Worm (Caenorhabditis elegans) whole organism, young adult: ENCODE measurements around the gene bgal-1.

Experiments used
- ZK185.1 ChIP-seq: sonication (generic microtip); optimal IDR thresholded peaks from 2 replicates; lab custom pipeline; 2016; ENCODE audit warnings: mild to moderate bottlenecking, missing genetic modification characterization, missing compliant biosample characterization; ENCODE audit not compliant: poor library complexity, severe bottlenecking
- dpl-1 ChIP-seq: fragments of 150-350 bp; optimal IDR thresholded peaks from 2 replicates; lab custom pipeline; 2014; ENCODE audit warnings: missing biosample characterization, missing genetic modification reagents, missing genetic modification characterization
- ets-4 ChIP-seq: fragments of 200-800 bp; sonication (Bioruptor generic); optimal IDR thresholded peaks from 2 replicates; lab custom pipeline; 2018; ENCODE audit warnings: mild to moderate bottlenecking, missing genetic modification characterization, missing compliant biosample characterization
- fkh-3 ChIP-seq: sonication (generic microtip); optimal IDR thresholded peaks from 2 replicates; lab custom pipeline; 2016; ENCODE audit warnings: mild to moderate bottlenecking, missing genetic modification characterization, missing compliant biosample characterization
- lin-54 ChIP-seq: fragments of 200-800 bp; sonication (Bioruptor generic); optimal IDR thresholded peaks from 2 replicates; lab custom pipeline; 2018; ENCODE audit warnings: mild to moderate bottlenecking, missing genetic modification characterization, missing compliant biosample characterization
- nhr-120 ChIP-seq: fragments of 200-800 bp; sonication (Bioruptor generic); IDR thresholded peaks from 2 replicates; pipeline ENCODE4 v1.3.6; 2022; ENCODE audit warnings: missing genetic modification characterization, missing compliant biosample characterization
- nhr-27 ChIP-seq: fragments of 200-800 bp; sonication (Bioruptor generic); optimal IDR thresholded peaks from 2 replicates; lab custom pipeline; 2018; ENCODE audit warnings: mild to moderate bottlenecking, missing genetic modification characterization, moderate library complexity, missing compliant biosample characterization
- pha-4 ChIP-seq: fragments of 150-350 bp; sonication (generic microtip); optimal IDR thresholded peaks from 2 replicates; lab custom pipeline; 2014; ENCODE audit warnings: missing biosample characterization, missing genetic modification reagents, missing genetic modification characterization
- sdz-38 ChIP-seq: sonication (generic microtip); optimal IDR thresholded peaks from 2 replicates; lab custom pipeline; 2016; ENCODE audit warnings: missing genotype, missing genetic modification characterization, missing compliant biosample characterization
- sea-2 ChIP-seq: fragments of 200-800 bp; sonication (Bioruptor generic); IDR thresholded peaks from 2 replicates; pipeline ENCODE4 v1.3.6; 2022; ENCODE audit warnings: missing genetic modification characterization, missing compliant biosample characterization
- snpc-4 ChIP-seq, 5 experiments: fragments of 150-350 bp in 1 of 5; sonication (generic microtip) in 4 of 5; optimal IDR thresholded peaks; 2 replicates each; lab custom pipeline; 2014 to 2018; ENCODE audit warnings: missing genetic modification characterization in 5 of 5, missing biosample characterization in 3 of 5, antibody characterized with exemption in 2 of 5, mild to moderate bottlenecking in 2 of 5, missing compliant biosample characterization in 2 of 5, missing genotype in 2 of 5, moderate library complexity in 2 of 5, missing genetic modification reagents in 1 of 5
- unc-130 ChIP-seq: sonication (generic microtip); optimal IDR thresholded peaks from 2 replicates; lab custom pipeline; 2016; ENCODE audit warnings: missing genetic modification reagents, missing genetic modification characterization, missing compliant biosample characterization
- unc-62 ChIP-seq: fragments of 150-350 bp; optimal IDR thresholded peaks from 2 replicates; lab custom pipeline; 2014; ENCODE audit warnings: missing biosample characterization, missing genetic modification reagents, missing genetic modification characterization
- ztf-28 ChIP-seq: fragments of 200-800 bp; sonication (Bioruptor generic); IDR thresholded peaks from 2 replicates; pipeline ENCODE4 v1.3.6; 2022; ENCODE audit warnings: missing genetic modification reagents, missing genetic modification characterization, missing compliant biosample characterization

- no peak for TF ChIP-seq pha-4
- no peak for TF ChIP-seq fkh-3 (tag; lab: Kevin White, UChicago)
- no peak for TF ChIP-seq unc-62 (GFP tag; lab: Kevin White, UChicago)
- TF ChIP-seq lin-54 (GFP tag; lab: Kevin White, UChicago) = no peak
- TF ChIP-seq sea-2 (GFP tag; lab: Robert Waterston, UW) = no peak
- TF ChIP-seq ets-4 (GFP tag; lab: Kevin White, UChicago) = no peak
- TF ChIP-seq nhr-120 (GFP tag; lab: Robert Waterston, UW) = no peak
- no peak for TF ChIP-seq snpc-4 (GFP tag; optimal IDR thresholded peaks at IDR 0.05; lab: Kevin White, UChicago)
- TF ChIP-seq snpc-4 (tag; optimal IDR thresholded peaks at IDR 0.05; lab: Kevin White, UChicago) = no peak
- TF ChIP-seq sdz-38 (tag; lab: Kevin White, UChicago) = no peak
- TF ChIP-seq ZK185.1 = no peak
- TF ChIP-seq ztf-28 (GFP tag; lab: Robert Waterston, UW) = no peak
- no peak for TF ChIP-seq nhr-27 (tag; lab: Kevin White, UChicago)
- TF ChIP-seq dpl-1 = no peak
- TF ChIP-seq unc-130 (GFP tag; lab: Kevin White, UChicago) = no peak
These were observed 29.2 kb upstream of the bgal-1 start, which contains the start of gene srsx-31 for ce11 chrV:11254980-11255379.
